Fruit fly (Drosophila melanogaster) whole organism, embryonic: ENCODE results near the gene Cyp6a18.

Experiments used
- Abd-B ChIP-seq: fragments of 200-800 bp; sonication (Bioruptor generic); optimal IDR thresholded peaks from 2 replicates; lab custom pipeline; 2018; ENCODE audit warnings: missing biosample characterization, mild to moderate bottlenecking, missing genetic modification characterization, moderate library complexity
- B-H1 ChIP-seq: fragments of 200-800 bp; sonication (Bioruptor generic); IDR thresholded peaks from 3 replicates; pipeline ENCODE4 v1.3.6; 2022; ENCODE audit warnings: missing biosample characterization, missing genetic modification characterization
- CG10462 ChIP-seq: fragments of 200-800 bp; sonication (Bioruptor generic); optimal IDR thresholded peaks from 2 replicates; lab custom pipeline; 2016; ENCODE audit warnings: missing biosample characterization, missing genetic modification characterization
- CG11456 ChIP-seq: fragments of 200-800 bp; sonication (Bioruptor generic); IDR thresholded peaks from 3 replicates; pipeline ENCODE4 v1.3.6; 2022; ENCODE audit warnings: missing biosample characterization, missing genetic modification characterization
- CG11696 ChIP-seq: fragments of 200-800 bp; sonication (Bioruptor generic); IDR thresholded peaks from 2 replicates; pipeline ENCODE4 v1.3.6; 2022; ENCODE audit warnings: missing biosample characterization, missing genetic modification characterization
- CG12155 ChIP-seq: fragments of 200-800 bp; sonication (Bioruptor generic); optimal IDR thresholded peaks from 3 replicates; lab custom pipeline; 2016; ENCODE audit warnings: missing biosample characterization, missing genetic modification characterization
- CG12299 ChIP-seq: fragments of 200-800 bp; sonication (Bioruptor generic); optimal IDR thresholded peaks from 2 replicates; lab custom pipeline; 2018; ENCODE audit warnings: missing biosample characterization, mild to moderate bottlenecking, missing genetic modification characterization
- CG12769 ChIP-seq: fragments of 200-800 bp; sonication (Bioruptor generic); optimal IDR thresholded peaks from 2 replicates; lab custom pipeline; 2019; ENCODE audit warnings: missing biosample characterization, mild to moderate bottlenecking, missing genetic modification characterization, moderate library complexity
- CG15696 ChIP-seq: fragments of 200-800 bp; sonication (Bioruptor generic); optimal IDR thresholded peaks from 2 replicates; lab custom pipeline; 2019; ENCODE audit warnings: missing biosample characterization, mild to moderate bottlenecking, missing genetic modification characterization, moderate library complexity
- CG2116 ChIP-seq: fragments of 200-800 bp; sonication (Bioruptor generic); optimal IDR thresholded peaks from 3 replicates; lab custom pipeline; 2018; ENCODE audit warnings: missing biosample characterization, mild to moderate bottlenecking, missing genetic modification characterization
- CG3726 ChIP-seq: fragments of 200-800 bp; sonication (Bioruptor generic); IDR thresholded peaks from 3 replicates; pipeline ENCODE4, ENCODE4 v1.3.6; 2022; ENCODE audit warnings: missing biosample characterization, missing genetic modification characterization
- CG4282 ChIP-seq: fragments of 200-800 bp; sonication (Bioruptor generic); optimal IDR thresholded peaks from 2 replicates; lab custom pipeline; 2016; ENCODE audit warnings: missing biosample characterization, missing genetic modification characterization
- CG4707 ChIP-seq: fragments of 200-800 bp; sonication (Bioruptor generic); optimal IDR thresholded peaks from 2 replicates; lab custom pipeline; 2018; ENCODE audit warnings: missing biosample characterization, mild to moderate bottlenecking, missing genetic modification characterization, moderate library complexity
- CG6175 ChIP-seq: fragments of 200-800 bp; sonication (Bioruptor generic); IDR thresholded peaks from 3 replicates; pipeline ENCODE4 v1.3.6; 2022; ENCODE audit warnings: missing biosample characterization, missing genetic modification characterization
- CG7357 ChIP-seq: fragments of 200-800 bp; sonication (Bioruptor generic); IDR thresholded peaks from 3 replicates; pipeline ENCODE4 v1.3.6; 2022; ENCODE audit warnings: missing biosample characterization, missing genetic modification characterization
- CG7928 ChIP-seq: fragments of 200-800 bp; sonication (Bioruptor generic); optimal IDR thresholded peaks from 2 replicates; lab custom pipeline; 2017; ENCODE audit warnings: missing biosample characterization, mild to moderate bottlenecking, missing genetic modification characterization
- CG8290 ChIP-seq, 3 experiments: fragments of 200-800 bp; sonication (Bioruptor generic); optimal IDR thresholded peaks; 2 replicates each; lab custom pipeline; 2016 to 2019; ENCODE audit warnings: missing biosample characterization in 3 of 3, missing genetic modification characterization in 3 of 3, mild to moderate bottlenecking in 2 of 3, moderate library complexity in 1 of 3
- CG8478 ChIP-seq: fragments of >200 bp; optimal IDR thresholded peaks from 2 replicates; lab custom pipeline; 2018
- CG9215 ChIP-seq: fragments of 200-800 bp; sonication (Bioruptor generic); IDR thresholded peaks from 2 replicates; pipeline ENCODE4 v1.3.6; 2022; ENCODE audit warnings: missing biosample characterization, missing genetic modification characterization
- CG9609 ChIP-seq: fragments of 200-800 bp; sonication (Bioruptor generic); optimal IDR thresholded peaks from 3 replicates; lab custom pipeline; 2016; ENCODE audit warnings: missing biosample characterization, missing genetic modification characterization
- CG9932 ChIP-seq: fragments of 200-800 bp; sonication (Bioruptor generic); IDR thresholded peaks from 2 replicates; pipeline ENCODE4 v1.3.6; 2022; ENCODE audit warnings: missing biosample characterization, missing genetic modification characterization
- Ets65A ChIP-seq: fragments of 200-800 bp; sonication (Bioruptor generic); peaks from one replicate; lab custom pipeline; 2016; ENCODE audit warnings: missing biosample characterization, missing genetic modification characterization
- Fer2 ChIP-seq: fragments of 200-800 bp; sonication (Bioruptor generic); optimal IDR thresholded peaks from 2 replicates; lab custom pipeline; 2018; ENCODE audit warnings: missing biosample characterization, mild to moderate bottlenecking, missing genetic modification characterization, moderate library complexity
- HLH4C ChIP-seq: fragments of 200-800 bp; sonication (Bioruptor generic); IDR thresholded peaks from 3 replicates; pipeline ENCODE4 v1.3.6; 2022; ENCODE audit warnings: missing biosample characterization, missing genetic modification characterization; ENCODE audit not compliant: partially characterized antibody
- HmgZ ChIP-seq: fragments of 200-800 bp; sonication (Bioruptor generic); optimal IDR thresholded peaks from 2 replicates; lab custom pipeline; 2018; ENCODE audit warnings: missing biosample characterization, mild to moderate bottlenecking, missing genetic modification characterization
- Kr ChIP-seq: fragments of 200-800 bp; sonication (Bioruptor generic); optimal IDR thresholded peaks from 2 replicates; lab custom pipeline; 2017; ENCODE audit warnings: missing biosample characterization, mild to moderate bottlenecking, missing genetic modification characterization
- MESR4 ChIP-seq: fragments of 200-800 bp; sonication (Bioruptor generic); optimal IDR thresholded peaks from 2 replicates; lab custom pipeline; 2018; ENCODE audit warnings: missing biosample characterization, mild to moderate bottlenecking, missing genetic modification characterization, moderate library complexity
- Mrtf ChIP-seq: fragments of 200-800 bp; sonication (Bioruptor generic); IDR thresholded peaks from 3 replicates; pipeline ENCODE4 v1.3.6; 2022; ENCODE audit warnings: missing biosample characterization, missing genetic modification characterization
- Oaz ChIP-seq: fragments of 200-800 bp; sonication (Bioruptor generic); IDR thresholded peaks from 2 replicates; pipeline ENCODE4 v1.3.6; 2022; ENCODE audit warnings: missing biosample characterization, missing genetic modification characterization
- Rfx ChIP-seq: fragments of 200-800 bp; sonication (Bioruptor generic); IDR thresholded peaks from 2 replicates; pipeline ENCODE4 v1.3.6; 2022; ENCODE audit warnings: missing biosample characterization, missing genetic modification characterization
- ap ChIP-seq: fragments of 200-800 bp; sonication (Bioruptor generic); IDR thresholded peaks from 2 replicates; pipeline ENCODE4 v1.3.6; 2022; ENCODE audit warnings: missing biosample characterization, missing genetic modification characterization
- az2 ChIP-seq: fragments of 200-800 bp; sonication (Bioruptor generic); optimal IDR thresholded peaks from 3 replicates; lab custom pipeline; 2016; ENCODE audit warnings: missing biosample characterization, missing genetic modification characterization
- corto ChIP-seq: fragments of 200-800 bp; sonication (Bioruptor generic); optimal IDR thresholded peaks from 2 replicates; lab custom pipeline; 2016; ENCODE audit warnings: missing biosample characterization, mild to moderate bottlenecking, missing genetic modification characterization, moderate library complexity
- crol ChIP-seq: fragments of 200-800 bp; sonication (Bioruptor generic); IDR thresholded peaks from 2 replicates; pipeline ENCODE4 v1.3.6; 2022; ENCODE audit warnings: missing biosample characterization, missing genetic modification characterization
- dati ChIP-seq: fragments of 200-800 bp; sonication (Bioruptor generic); IDR thresholded peaks from 2 replicates; pipeline ENCODE4 v1.3.6; 2022; ENCODE audit warnings: missing biosample characterization, missing genetic modification characterization
- dmrt11E ChIP-seq: fragments of 200-800 bp; sonication (Bioruptor generic); optimal IDR thresholded peaks from 3 replicates; lab custom pipeline; 2018; ENCODE audit warnings: missing biosample characterization, mild to moderate bottlenecking, missing genetic modification characterization, moderate library complexity
- ftz-f1 ChIP-seq: fragments of 200-800 bp; sonication (Bioruptor generic); optimal IDR thresholded peaks from 2 replicates; lab custom pipeline; 2016; ENCODE audit warnings: missing biosample characterization, missing genetic modification characterization
- fu2 ChIP-seq: fragments of 200-800 bp; sonication (Bioruptor generic); optimal IDR thresholded peaks from 2 replicates; lab custom pipeline; 2016; ENCODE audit warnings: missing biosample characterization, missing genetic modification characterization
- gem ChIP-seq: fragments of 200-800 bp; sonication (Bioruptor generic); optimal IDR thresholded peaks from 2 replicates; lab custom pipeline; 2019; ENCODE audit warnings: missing biosample characterization, mild to moderate bottlenecking, missing genetic modification characterization, moderate library complexity
- hth ChIP-seq: fragments of >200 bp; optimal IDR thresholded peaks from 2 replicates; lab custom pipeline; 2017; ENCODE audit warnings: inconsistent platforms
- kah ChIP-seq: fragments of 200-800 bp; sonication (Bioruptor generic); optimal IDR thresholded peaks from 2 replicates; lab custom pipeline; 2018; ENCODE audit warnings: missing biosample characterization, mild to moderate bottlenecking, missing genetic modification characterization
- lbe ChIP-seq: fragments of 200-800 bp; sonication (Bioruptor generic); optimal IDR thresholded peaks from 2 replicates; lab custom pipeline; 2016; ENCODE audit warnings: missing biosample characterization, mild to moderate bottlenecking, missing genetic modification characterization
- luna ChIP-seq: fragments of 200-800 bp; sonication (Bioruptor generic); optimal IDR thresholded peaks from 2 replicates; lab custom pipeline; 2016; ENCODE audit warnings: missing biosample characterization, missing genetic modification characterization
- p53 ChIP-seq: fragments of 200-800 bp; sonication (Bioruptor generic); optimal IDR thresholded peaks from 2 replicates; lab custom pipeline; 2016; ENCODE audit warnings: missing biosample characterization, missing genetic modification characterization
- pita ChIP-seq: fragments of 200-800 bp; sonication (Bioruptor generic); optimal IDR thresholded peaks from 2 replicates; lab custom pipeline; 2017; ENCODE audit warnings: missing biosample characterization, mild to moderate bottlenecking, missing genetic modification characterization
- pnt ChIP-seq: fragments of 200-800 bp; sonication (Bioruptor generic); optimal IDR thresholded peaks from 3 replicates; lab custom pipeline; 2016; ENCODE audit warnings: missing biosample characterization, missing genetic modification characterization
- salm ChIP-seq: fragments of 200-800 bp; sonication (Bioruptor generic); optimal IDR thresholded peaks from 2 replicates; lab custom pipeline; 2018; ENCODE audit warnings: missing biosample characterization, mild to moderate bottlenecking, missing genetic modification characterization
- scrt ChIP-seq: fragments of 200-800 bp; sonication (Bioruptor generic); optimal IDR thresholded peaks from 2 replicates; lab custom pipeline; 2018; ENCODE audit warnings: missing biosample characterization, mild to moderate bottlenecking, missing genetic modification characterization, moderate library complexity
- sd ChIP-seq: fragments of 200-800 bp; sonication (Bioruptor generic); optimal IDR thresholded peaks from 3 replicates; lab custom pipeline; 2018; ENCODE audit warnings: missing biosample characterization, mild to moderate bottlenecking, missing genetic modification characterization, moderate library complexity
- seq ChIP-seq: fragments of 200-800 bp; sonication (Bioruptor generic); IDR thresholded peaks from 2 replicates; pipeline ENCODE4 v1.3.6; 2022; ENCODE audit warnings: missing biosample characterization, missing genetic modification characterization
- tap ChIP-seq: fragments of 200-800 bp; optimal IDR thresholded peaks from 3 replicates; lab custom pipeline; 2019; ENCODE audit warnings: missing biosample characterization, mild to moderate bottlenecking, missing genetic modification characterization, moderate library complexity
- twi ChIP-seq: fragments of 200-800 bp; optimal IDR thresholded peaks from 2 replicates; lab custom pipeline; 2019; ENCODE audit warnings: missing biosample characterization, mild to moderate bottlenecking, missing genetic modification characterization, moderate library complexity
- vnd ChIP-seq: fragments of 200-800 bp; sonication (Bioruptor generic); IDR thresholded peaks from 3 replicates; pipeline ENCODE4 v1.3.6; 2022; ENCODE audit warnings: missing biosample characterization, missing genetic modification characterization; ENCODE audit not compliant: partially characterized antibody

The Cyp6a18 gene

dm6 chr3R:27440628-27441027 is 37.8 kb upstream of the Cyp6a18 start, which contains the start of gene CG44290 (continued):
- no peak for TF ChIP-seq CG2116 (GFP tag; lab: Kevin White, UChicago)
- no peak for TF ChIP-seq Fer2 (tag; lab: Kevin White, UChicago)
- no peak for TF ChIP-seq CG6175 (GFP tag; lab: Robert Waterston, UW)
- TF ChIP-seq twi (tag; lab: Kevin White, UChicago): no peak
- no peak for TF ChIP-seq hth (lab: Kevin White, UChicago)
- TF ChIP-seq pita (GFP tag; lab: Kevin White, UChicago): no peak
- no peak for TF ChIP-seq CG11696
- TF ChIP-seq tap: peak; percentile 18
- TF ChIP-seq HmgZ (tag; lab: Kevin White, UChicago): no peak
- peak; percentile 53 for TF ChIP-seq pnt (GFP tag; lab: Kevin White, UChicago)
- no peak for TF ChIP-seq CG12769
- TF ChIP-seq HLH4C (GFP tag; lab: Robert Waterston, UW): no peak
- TF ChIP-seq crol (GFP tag; lab: Robert Waterston, UW): peak; percentile 31
- no peak for TF ChIP-seq Rfx (GFP tag; lab: Robert Waterston, UW)
- peak; percentile 27; the same call in 1 of the 3 replicates for TF ChIP-seq Mrtf (GFP tag; lab: Robert Waterston, UW)
- TF ChIP-seq p53 (GFP tag; lab: Kevin White, UChicago): no peak
- no peak for TF ChIP-seq luna
- no peak for TF ChIP-seq Kr (GFP tag; lab: Kevin White, UChicago)
- TF ChIP-seq sd: no peak
- TF ChIP-seq az2 (GFP tag; lab: Kevin White, UChicago): peak; percentile 20
- TF ChIP-seq CG15696 (tag; lab: Kevin White, UChicago): peak; percentile 37
- no peak for TF ChIP-seq seq (GFP tag; lab: Robert Waterston, UW)
- no peak for TF ChIP-seq Oaz
- TF ChIP-seq gem (tag; lab: Kevin White, UChicago): peak; percentile 72
- TF ChIP-seq CG8478 (lab: Kevin White, UChicago): no peak
- TF ChIP-seq CG9932 (GFP tag; lab: Robert Waterston, UW): no peak
- TF ChIP-seq CG9215 (GFP tag; lab: Robert Waterston, UW): no peak
- no peak for TF ChIP-seq dati (GFP tag; lab: Robert Waterston, UW)
- no peak for TF ChIP-seq vnd (GFP tag; lab: Robert Waterston, UW)
- TF ChIP-seq CG12299 (tag; lab: Kevin White, UChicago): no peak
- no peak for TF ChIP-seq CG12155
- TF ChIP-seq kah (GFP tag; lab: Kevin White, UChicago): no peak
- TF ChIP-seq ap: peak; percentile 40; the same call in 1 of the 2 replicates
- TF ChIP-seq MESR4 (GFP tag; lab: Kevin White, UChicago): no peak
- no peak for TF ChIP-seq CG7928 (GFP tag; lab: Kevin White, UChicago)
- TF ChIP-seq scrt (GFP tag; lab: Kevin White, UChicago): no peak
- TF ChIP-seq CG4707: no peak
- no peak for TF ChIP-seq ftz-f1 (GFP tag; lab: Kevin White, UChicago)
- TF ChIP-seq corto (GFP tag; lab: Kevin White, UChicago): no peak
- no peak for TF ChIP-seq CG11456 (GFP tag; lab: Robert Waterston, UW)
- no peak for TF ChIP-seq CG9609 (GFP tag; lab: Kevin White, UChicago)
- TF ChIP-seq CG3726: no peak
- TF ChIP-seq CG8290 (GFP tag; optimal IDR thresholded peaks at IDR 0.05; lab: Kevin White, UChicago): no peak
- no peak for TF ChIP-seq CG8290 (tag; optimal IDR thresholded peaks at IDR 0.05; lab: Kevin White, UChicago)
- TF ChIP-seq salm (tag; lab: Kevin White, UChicago): no peak
- TF ChIP-seq Abd-B (GFP tag; lab: Kevin White, UChicago): no peak
- no peak for TF ChIP-seq lbe
- TF ChIP-seq B-H1 (GFP tag; lab: Robert Waterston, UW): no peak
- 0 out of 3 replicates have a peak, but pooled peaks have one; percentile 12 for TF ChIP-seq CG7357 (GFP tag; lab: Robert Waterston, UW)
- no peak for TF ChIP-seq fu2 (GFP tag; lab: Kevin White, UChicago)
- no peak for TF ChIP-seq CG4282
- TF ChIP-seq Ets65A (GFP tag; lab: Kevin White, UChicago): peak; percentile 78
- TF ChIP-seq dmrt11E: peak; percentile 77
- no peak for TF ChIP-seq CG10462
